Fruit fly (Drosophila melanogaster): ENCODE results near the gene CG9368.
A peak's percentile ranks its signal among the peaks of the same experiment; 100 is the strongest.

CG9368 gene

dm6 chr3L:19560695-19561246 lies 40.7 kb upstream of the CG9368 start:
- TF ChIP-seq CG6654 (GFP tag; optimal IDR thresholded peaks at IDR 0.05) (peak; percentile 73), sd (tag; optimal IDR thresholded peaks at IDR 0.05) (peak; percentile 82), CG31441 (GFP tag; IDR thresholded peaks at IDR 0.05) (peak; percentile 95), jumu (GFP tag; optimal IDR thresholded peaks at IDR 0.05) (peak; percentile 88), pb (GFP tag; optimal IDR thresholded peaks at IDR 0.05) (peak; percentile 83), CG4328 (GFP tag; optimal IDR thresholded peaks at IDR 0.05) (peak; percentile 94), Pdp1 (GFP tag; optimal IDR thresholded peaks at IDR 0.05) (peak; percentile 92 to 94), CG43689 (GFP tag; IDR thresholded peaks at IDR 0.05) (peak; percentile 77), sqz (GFP tag; optimal IDR thresholded peaks at IDR 0.05) (peak; percentile 93), bsh (GFP tag; optimal IDR thresholded peaks at IDR 0.05) (peak; percentile 95 to 98), gsb (GFP tag; IDR thresholded peaks at IDR 0.05) (peak; percentile 88), nom (GFP tag; optimal IDR thresholded peaks at IDR 0.05) (peak; percentile 98), al (GFP tag; IDR thresholded peaks at IDR 0.05) (peak; percentile 92), CG6765 (GFP tag; optimal IDR thresholded peaks at IDR 0.05) (peak; percentile 88), salm (tag; optimal IDR thresholded peaks at IDR 0.05) (peak; percentile 93), CG15514 (GFP tag; optimal IDR thresholded peaks at IDR 0.05) (peak; percentile 86), ttk (GFP tag; IDR thresholded peaks at IDR 0.05) (peak; percentile 92), ac (GFP tag; optimal IDR thresholded peaks at IDR 0.05) (peak; percentile 97), zen (tag; optimal IDR thresholded peaks at IDR 0.05) (peak; percentile 99), sens (GFP tag) (peak; percentile 99), CG17829 (tag; optimal IDR thresholded peaks at IDR 0.05) (peak; percentile 98), CG2199 (GFP tag; IDR thresholded peaks at IDR 0.05) (peak; percentile 93), CG7963 (GFP tag; IDR thresholded peaks at IDR 0.05; ENCODE audit: partially characterized antibody) (no peak), CG5245 (GFP tag; optimal IDR thresholded peaks at IDR 0.05) (peak; percentile 94), H15 (GFP tag; IDR thresholded peaks at IDR 0.05) (peak; percentile 94), pho (GFP tag; optimal IDR thresholded peaks at IDR 0.05) (peak; percentile 90), CG2875 (GFP tag; optimal IDR thresholded peaks at IDR 0.05) (peak; percentile 92), h (optimal IDR thresholded peaks at IDR 0.05) (no peak), CG8290 (GFP tag; optimal IDR thresholded peaks at IDR 0.05) (peak; percentile 95), CG8290 (tag; optimal IDR thresholded peaks at IDR 0.05) (peak; percentile 76 to 94), toy (GFP tag; IDR thresholded peaks at IDR 0.05) (peak; percentile 89; the same call in 1 of the 2 replicates), HmgZ (tag; optimal IDR thresholded peaks at IDR 0.05) (peak; percentile 95), lab (GFP tag; optimal IDR thresholded peaks at IDR 0.05) (peak; percentile 96), Ssrp (tag; optimal IDR thresholded peaks at IDR 0.05) (peak; percentile 94), croc (GFP tag; conservative IDR thresholded peaks at IDR 0.05) (peak; percentile 93), Gsc (GFP tag; IDR thresholded peaks at IDR 0.05) (no peak), CG14014 (GFP tag; IDR thresholded peaks at IDR 0.05) (peak; percentile 96), Poxn (GFP tag; IDR thresholded peaks at IDR 0.05) (peak; percentile 48; the same call in 1 of the 2 replicates), Dbx (GFP tag; IDR thresholded peaks at IDR 0.05) (peak; percentile 95), CG9727 (GFP tag; optimal IDR thresholded peaks at IDR 0.05) (peak; percentile 98), row (GFP tag; IDR thresholded peaks at IDR 0.05) (peak; percentile 96), stc (GFP tag; IDR thresholded peaks at IDR 0.05) (peak; percentile 90), CG1792 (GFP tag; optimal IDR thresholded peaks at IDR 0.05) (peak; percentile 81), gem (tag; optimal IDR thresholded peaks at IDR 0.05) (peak; percentile 98), CG32772 (GFP tag; IDR thresholded peaks at IDR 0.05) (peak; percentile 94), repo (GFP tag; optimal IDR thresholded peaks at IDR 0.05) (peak; percentile 76), ssp (GFP tag; IDR thresholded peaks at IDR 0.05) (peak; percentile 87), NK7.1 (GFP tag; optimal IDR thresholded peaks at IDR 0.05) (peak; percentile 68), schlank (tag; optimal IDR thresholded peaks at IDR 0.05) (peak; percentile 88), grau (tag; optimal IDR thresholded peaks at IDR 0.05) (peak; percentile 94), tx (GFP tag; optimal IDR thresholded peaks at IDR 0.05) (peak; percentile 90)
